Fruit fly (Drosophila melanogaster): ENCODE results near the gene Prosbeta3.
A peak's percentile ranks its signal among the peaks of the same experiment; 100 is the strongest.

The Prosbeta3 gene

dm6 chr3R:9013765-9014380 is 7.8 kb upstream of the Prosbeta3 start (continued):
- TF ChIP-seq sug (tag; optimal IDR thresholded peaks at IDR 0.05) (peak; percentile 66), CG9876 (GFP tag; optimal IDR thresholded peaks at IDR 0.05) (peak; percentile 56), ci (GFP tag; IDR thresholded peaks at IDR 0.05) (peak; percentile 72), CG11247 (GFP tag; IDR thresholded peaks at IDR 0.05) (0 out of 2 replicates have a peak, but pooled peaks have one; percentile 35), dmrt99B (tag; optimal IDR thresholded peaks at IDR 0.05) (no peak), pzg (GFP tag; optimal IDR thresholded peaks at IDR 0.05) (peak; percentile 70), sob (GFP tag; IDR thresholded peaks at IDR 0.05) (peak; percentile 31; the same call in 1 of the 2 replicates), run (tag; optimal IDR thresholded peaks at IDR 0.05) (no peak), CG33557 (GFP tag; optimal IDR thresholded peaks at IDR 0.05) (no peak), CG2116 (GFP tag; optimal IDR thresholded peaks at IDR 0.05) (peak; percentile 38), CG33213 (GFP tag; optimal IDR thresholded peaks at IDR 0.05) (peak; percentile 22), Dll (GFP tag; IDR thresholded peaks at IDR 0.05; ENCODE audit: partially characterized antibody) (peak; percentile 46; the same call in 1 of the 4 replicates), CG5180 (GFP tag; optimal IDR thresholded peaks at IDR 0.05) (no peak), CG12659 (GFP tag; optimal IDR thresholded peaks at IDR 0.05) (peak; percentile 61), dan (GFP tag; IDR thresholded peaks at IDR 0.05) (no peak), NC2α (GFP tag; optimal IDR thresholded peaks at IDR 0.05) (no peak), fd3F (GFP tag; optimal IDR thresholded peaks at IDR 0.05) (no peak), Scr (GFP tag; IDR thresholded peaks at IDR 0.05; ENCODE audit: partially characterized antibody) (peak; percentile 46; the same call in 1 of the 2 replicates), Oaz (GFP tag; IDR thresholded peaks at IDR 0.05) (no peak; the same call in 1 of the 2 replicates), zen (tag; optimal IDR thresholded peaks at IDR 0.05) (no peak), Aef1 (GFP tag; IDR thresholded peaks at IDR 0.05) (no peak), CG15514 (GFP tag; optimal IDR thresholded peaks at IDR 0.05) (peak; percentile 63), gsb-n (tag; optimal IDR thresholded peaks at IDR 0.05) (no peak), seq (GFP tag; IDR thresholded peaks at IDR 0.05) (no peak), cg (GFP tag; optimal IDR thresholded peaks at IDR 0.05) (no peak), Sry-δ (GFP tag; optimal IDR thresholded peaks at IDR 0.05) (peak; percentile 26), CG31441 (GFP tag; IDR thresholded peaks at IDR 0.05) (no peak), Nf-YA (GFP tag; IDR thresholded peaks at IDR 0.05) (no peak), CG8765 (GFP tag; IDR thresholded peaks at IDR 0.05) (no peak), CG34422 (GFP tag; IDR thresholded peaks at IDR 0.05) (peak; percentile 52; the same call in 1 of the 3 replicates), abd-A (tag; optimal IDR thresholded peaks at IDR 0.05) (no peak), CG9797 (GFP tag; optimal IDR thresholded peaks at IDR 0.05) (no peak), NK7.1 (GFP tag; optimal IDR thresholded peaks at IDR 0.05) (no peak), psq (GFP tag; optimal IDR thresholded peaks at IDR 0.05) (no peak), ftz-f1 (GFP tag; optimal IDR thresholded peaks at IDR 0.05) (peak; percentile 71), CG10462 (GFP tag; optimal IDR thresholded peaks at IDR 0.05) (no peak), Camta (GFP tag; optimal IDR thresholded peaks at IDR 0.05) (peak; percentile 44), D19B (GFP tag; optimal IDR thresholded peaks at IDR 0.05) (no peak), CG15601 (tag; optimal IDR thresholded peaks at IDR 0.05) (peak; percentile 28), CG9609 (GFP tag; optimal IDR thresholded peaks at IDR 0.05) (peak; percentile 72), CG1602 (GFP tag; optimal IDR thresholded peaks at IDR 0.05) (no peak), CG12391 (tag; optimal IDR thresholded peaks at IDR 0.05) (peak; percentile 42), row (GFP tag; IDR thresholded peaks at IDR 0.05) (peak; percentile 56), Sin3A (optimal IDR thresholded peaks at IDR 0.05) (peak; percentile 38), CG11093 (GFP tag; IDR thresholded peaks at IDR 0.05) (no peak), exex (tag; optimal IDR thresholded peaks at IDR 0.05) (no peak), CG14965 (GFP tag; optimal IDR thresholded peaks at IDR 0.05; ENCODE audit: borderline replicate concordance) (no peak), lov (optimal IDR thresholded peaks at IDR 0.05) (no peak), lov (GFP tag; IDR thresholded peaks at IDR 0.05) (no peak), insv (GFP tag; optimal IDR thresholded peaks at IDR 0.05) (peak in 1 of 2 experiments; percentile 15)

Measured in whole organism, embryonic.